Worm (Caenorhabditis elegans): ENCODE data around the gene C56G2.15.

The C56G2.15 gene

DNA sequence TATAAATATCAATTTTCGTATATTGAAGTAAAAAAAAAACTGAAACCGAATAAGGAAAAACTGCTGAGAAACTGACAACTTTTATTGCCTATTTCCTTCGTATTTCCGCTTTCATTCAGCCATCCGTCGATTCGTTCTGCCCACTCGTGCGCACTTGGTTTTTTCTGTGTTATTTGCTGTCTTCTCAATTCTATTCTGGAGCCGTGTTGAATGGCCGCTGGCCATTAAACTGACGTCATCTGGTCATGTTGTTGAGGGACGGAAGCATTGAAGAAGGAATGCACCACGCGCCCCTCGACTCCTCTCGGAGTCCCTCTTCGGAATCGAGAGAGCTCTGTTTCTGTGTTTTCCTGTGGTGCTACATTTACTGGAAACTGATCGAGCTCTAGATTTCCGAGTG, 19.1 kb downstream of the C56G2.15 start (continued):
- TF ChIP-seq nhr-25 (tag; optimal IDR thresholded peaks at IDR 0.05; ENCODE audit: borderline replicate concordance, insufficient read depth) = no peak
- no peak for TF ChIP-seq snpc-4 (tag; optimal IDR thresholded peaks at IDR 0.05)
- TF ChIP-seq daf-19 (GFP tag; conservative IDR thresholded peaks at IDR 0.05) = no peak
- no peak for TF ChIP-seq lin-1 (GFP tag; IDR thresholded peaks at IDR 0.05)
- TF ChIP-seq nhr-41 (GFP tag; IDR thresholded peaks at IDR 0.05) = no peak
- TF ChIP-seq nhr-6 (tag; optimal IDR thresholded peaks at IDR 0.05) = no peak
- TF ChIP-seq F49E8.2 (tag; optimal IDR thresholded peaks at IDR 0.05; ENCODE audit: borderline replicate concordance) = no peak
- no peak for TF ChIP-seq T20F7.1 (GFP tag; optimal IDR thresholded peaks at IDR 0.05)
- no peak for TF ChIP-seq lin-39 (tag; optimal IDR thresholded peaks at IDR 0.05)
- no peak for TF ChIP-seq D1046.2 (GFP tag; IDR thresholded peaks at IDR 0.05)
- TF ChIP-seq F44E2.7 (GFP tag; IDR thresholded peaks at IDR 0.05) = no peak
- no peak for TF ChIP-seq egl-27 (tag; optimal IDR thresholded peaks at IDR 0.05)
- no peak for TF ChIP-seq pqm-1 (tag; optimal IDR thresholded peaks at IDR 0.05)
- TF ChIP-seq lin-38 (GFP tag; IDR thresholded peaks at IDR 0.05) = no peak
- TF ChIP-seq gei-8 (GFP tag; optimal IDR thresholded peaks at IDR 0.05) = no peak
- TF ChIP-seq dmd-9 (GFP tag; IDR thresholded peaks at IDR 0.05) = no peak
- no peak for TF ChIP-seq mxl-2 (GFP tag; conservative IDR thresholded peaks at IDR 0.05)
- no peak for TF ChIP-seq ceh-20 (GFP tag; IDR thresholded peaks at IDR 0.05)
- TF ChIP-seq fkh-10 (GFP tag; optimal IDR thresholded peaks at IDR 0.05) = peak; percentile 69
- TF ChIP-seq lsy-2 (tag; optimal IDR thresholded peaks at IDR 0.05) = peak in 1 of 2 experiments; percentile 66
- TF ChIP-seq lin-15B (tag; optimal IDR thresholded peaks at IDR 0.05) = no peak
- no peak for TF ChIP-seq ceh-62 (tag; optimal IDR thresholded peaks at IDR 0.05)
- TF ChIP-seq nhr-48 (tag; optimal IDR thresholded peaks at IDR 0.05) = peak; percentile 5
- no peak for TF ChIP-seq nhr-237 (tag; optimal IDR thresholded peaks at IDR 0.05)
- TF ChIP-seq skn-1 (tag; optimal IDR thresholded peaks at IDR 0.05) = no peak
- no peak for TF ChIP-seq F10B5.3 (tag; optimal IDR thresholded peaks at IDR 0.05)
- TF ChIP-seq attf-4 (tag; optimal IDR thresholded peaks at IDR 0.05) = no peak
- no peak for TF ChIP-seq zip-11 (GFP tag; IDR thresholded peaks at IDR 0.05)
- TF ChIP-seq F37D6.2 (tag; optimal IDR thresholded peaks at IDR 0.05) = peak; percentile 38
- no peak for TF ChIP-seq ceh-44 (GFP tag; IDR thresholded peaks at IDR 0.05)
- TF ChIP-seq lin-29 (GFP tag; IDR thresholded peaks at IDR 0.05) = no peak
- no peak for TF ChIP-seq T26A8.4 (GFP tag; IDR thresholded peaks at IDR 0.05)
- no peak for TF ChIP-seq daf-12 (tag; optimal IDR thresholded peaks at IDR 0.05)
- TF ChIP-seq cey-2 (tag; optimal IDR thresholded peaks at IDR 0.05; ENCODE audit: borderline replicate concordance, insufficient read depth) = no peak
- peak; percentile 88 for TF ChIP-seq aha-1 (tag)
- no peak for TF ChIP-seq dpl-1 (GFP tag; optimal IDR thresholded peaks at IDR 0.05)
- TF ChIP-seq jun-1 (tag; optimal IDR thresholded peaks at IDR 0.05) = no peak
- TF ChIP-seq hmg-1.1 (GFP tag; IDR thresholded peaks at IDR 0.05) = 0 out of 2 replicates have a peak, but pooled peaks have one; percentile 16
- peak; percentile 67; the same call in 1 of the 2 replicates for TF ChIP-seq egl-43 (GFP tag; IDR thresholded peaks at IDR 0.05)
- no peak for TF ChIP-seq lin-13 (GFP tag; optimal IDR thresholded peaks at IDR 0.05)
- peak; percentile 37 for TF ChIP-seq rbr-2 (tag; optimal IDR thresholded peaks at IDR 0.05)
- TF ChIP-seq unc-130 (GFP tag; optimal IDR thresholded peaks at IDR 0.05) = no peak
- TF ChIP-seq nhr-77 (tag; optimal IDR thresholded peaks at IDR 0.05) = no peak
- no peak for TF ChIP-seq lir-3 (tag; optimal IDR thresholded peaks at IDR 0.05)
- no peak for TF ChIP-seq zfp-2 (tag; optimal IDR thresholded peaks at IDR 0.05)
- TF ChIP-seq fos-1 (tag; optimal IDR thresholded peaks at IDR 0.05) = no peak
- TF ChIP-seq saeg-2 (GFP tag; IDR thresholded peaks at IDR 0.05) = no peak
- TF ChIP-seq Y48G9A.11 (GFP tag; IDR thresholded peaks at IDR 0.05) = no peak
- no peak for TF ChIP-seq F26F4.8 (GFP tag; conservative IDR thresholded peaks at IDR 0.05)
- TF ChIP-seq set-16 (GFP tag; IDR thresholded peaks at IDR 0.05) = peak; percentile 35; the same call in 1 of the 2 replicates
- TF ChIP-seq nhr-42 (GFP tag; IDR thresholded peaks at IDR 0.05) = no peak
- no peak for TF ChIP-seq unc-39 (tag; optimal IDR thresholded peaks at IDR 0.05)
- TF ChIP-seq dmd-8 (GFP tag; IDR thresholded peaks at IDR 0.05) = no peak

Data from whole organism, L4 larva.